Fruit fly (Drosophila melanogaster) whole organism: Measurements from ENCODE around the gene Crz.

ENCODE experiments used
- CG8478 ChIP-seq: fragments of >200 bp; optimal IDR thresholded peaks from 2 replicates; lab custom pipeline; 2018; ENCODE audit warnings: inconsistent platforms
- Dll ChIP-seq: fragments of >200 bp; optimal IDR thresholded peaks from 2 replicates; lab custom pipeline; 2017
- EcR ChIP-seq, 2 experiments: fragments of >200 bp; optimal IDR thresholded peaks; 2 replicates each; lab custom pipeline; 2017; ENCODE audit warnings: missing biosample characterization in 2 of 2, missing genetic modification characterization in 2 of 2, missing genetic modification reagents in 2 of 2
- psq ChIP-seq: fragments of >200 bp; optimal IDR thresholded peaks from 2 replicates; lab custom pipeline; 2017

DNA sequence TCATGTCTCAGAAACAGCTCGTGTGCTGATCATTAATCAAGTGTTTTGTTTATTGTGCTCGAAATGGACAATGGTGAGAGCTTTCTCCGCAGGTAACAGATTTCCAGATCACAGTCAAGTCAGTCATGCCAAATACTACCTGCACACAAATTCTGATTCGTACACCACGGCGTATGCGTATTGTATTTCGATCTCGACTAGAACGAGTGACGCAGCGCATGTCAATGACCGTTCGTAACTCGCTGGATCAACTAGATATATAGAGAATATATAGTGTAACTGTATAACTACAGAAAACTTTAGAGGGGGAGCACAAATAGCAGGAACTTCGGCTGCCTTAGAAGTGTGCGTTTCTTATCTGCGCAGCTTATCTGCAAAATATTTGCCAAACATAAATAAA, 18.0 kb upstream of the Crz start:
- TF ChIP-seq CG8478 (lab: Kevin White, UChicago) (no peak), Dll (lab: Kevin White, UChicago) (no peak), EcR (GFP tag; optimal IDR thresholded peaks at IDR 0.05; lab: Kevin White, UChicago) (no peak), psq (lab: Kevin White, UChicago) (no peak)
